Worm (Caenorhabditis elegans) whole organism, L4 larva: ENCODE results near the gene hap-1.

ENCODE experiments used
- D1046.2 ChIP-seq: fragments of 200-800 bp; sonication (Bioruptor generic); IDR thresholded peaks from 2 replicates; pipeline ENCODE4 v1.3.6; 2022; ENCODE audit warnings: missing genetic modification characterization, missing compliant biosample characterization
- F44E2.7 ChIP-seq: fragments of 200-800 bp; sonication (Bioruptor generic); IDR thresholded peaks from 2 replicates; pipeline ENCODE4 v2.1.2; 2022; ENCODE audit warnings: missing genetic modification characterization, missing compliant biosample characterization
- Y75B8A.6 ChIP-seq: fragments of 200-800 bp; sonication (Bioruptor generic); IDR thresholded peaks from 2 replicates; pipeline ENCODE4 v1.3.6; 2022; ENCODE audit warnings: missing genetic modification reagents, missing genetic modification characterization, missing compliant biosample characterization
- ZK337.2 ChIP-seq: fragments of 200-800 bp; sonication (Bioruptor generic); IDR thresholded peaks from 2 replicates; pipeline ENCODE4 v1.3.6; 2022; ENCODE audit warnings: missing genetic modification reagents, missing genetic modification characterization, missing compliant biosample characterization
- aha-1 ChIP-seq: fragments of 150-350 bp; peaks from one replicate; lab custom pipeline; 2014; ENCODE audit warnings: missing biosample characterization, missing genetic modification characterization
- aly-2 ChIP-seq: sonication (generic microtip); optimal IDR thresholded peaks from 2 replicates; lab custom pipeline; 2018; ENCODE audit warnings: missing biosample characterization, missing genetic modification characterization
- ama-1 ChIP-seq: fragments of 150-350 bp; optimal IDR thresholded peaks from 2 replicates; lab custom pipeline; 2014; ENCODE audit warnings: inconsistent platforms, mixed read lengths
- arid-1 ChIP-seq: fragments of 200-800 bp; sonication (Bioruptor generic); conservative IDR thresholded peaks from 2 replicates; pipeline ENCODE4 v1.3.6; 2022; ENCODE audit warnings: missing genetic modification reagents, missing genetic modification characterization, missing compliant biosample characterization
- ceh-28 ChIP-seq: fragments of 150-350 bp; optimal IDR thresholded peaks from 2 replicates; lab custom pipeline; 2014; ENCODE audit warnings: missing biosample characterization, missing genetic modification reagents, missing genetic modification characterization
- ceh-44 ChIP-seq: fragments of 200-800 bp; sonication (Bioruptor generic); IDR thresholded peaks from 2 replicates; pipeline ENCODE4 v1.3.6; 2022; ENCODE audit warnings: missing genetic modification reagents, missing genetic modification characterization, missing compliant biosample characterization
- ceh-62 ChIP-seq: sonication (generic microtip); optimal IDR thresholded peaks from 2 replicates; lab custom pipeline; 2017; ENCODE audit warnings: missing biosample characterization, missing genetic modification characterization
- cey-2 ChIP-seq: sonication (generic microtip); optimal IDR thresholded peaks from 3 replicates; lab custom pipeline; 2017; ENCODE audit warnings: missing genetic modification characterization, mild to moderate bottlenecking, missing compliant biosample characterization, antibody characterized with exemption, borderline replicate concordance; ENCODE audit not compliant: insufficient read depth
- ctbp-1 ChIP-seq: fragments of 200-800 bp; sonication (Bioruptor generic); IDR thresholded peaks from 2 replicates; pipeline ENCODE4 v1.3.6; 2022; ENCODE audit warnings: missing genetic modification reagents, missing genetic modification characterization, missing compliant biosample characterization
- dmd-6 ChIP-seq: fragments of 200-800 bp; sonication (Bioruptor generic); IDR thresholded peaks from 2 replicates; pipeline ENCODE4 v1.3.6; 2022; ENCODE audit warnings: missing genetic modification reagents, missing genetic modification characterization, missing compliant biosample characterization
- dmd-9 ChIP-seq: fragments of 200-800 bp; sonication (Bioruptor generic); IDR thresholded peaks from 2 replicates; pipeline ENCODE4 v1.3.6; 2022; ENCODE audit warnings: missing genetic modification reagents, missing genetic modification characterization, missing compliant biosample characterization
- dve-1 ChIP-seq: sonication (generic microtip); optimal IDR thresholded peaks from 2 replicates; lab custom pipeline; 2017; ENCODE audit warnings: antibody characterized with exemption, mild to moderate bottlenecking, missing genetic modification characterization, missing compliant biosample characterization; ENCODE audit not compliant: insufficient read depth
- fkh-10 ChIP-seq: fragments of 150-350 bp; optimal IDR thresholded peaks from 2 replicates; lab custom pipeline; 2014; ENCODE audit warnings: missing biosample characterization, missing genetic modification reagents, missing genetic modification characterization
- hif-1 ChIP-seq, 2 experiments: sonication (generic microtip); optimal IDR thresholded peaks; 2 replicates each; lab custom pipeline; 2016 to 2017; ENCODE audit warnings: missing compliant biosample characterization in 2 of 2, missing genetic modification characterization in 2 of 2, missing genetic modification reagents in 2 of 2, missing genotype in 2 of 2, mild to moderate bottlenecking in 1 of 2
- hlh-11 ChIP-seq: fragments of 200-800 bp; sonication (Bioruptor generic); optimal IDR thresholded peaks from 2 replicates; lab custom pipeline; 2018; ENCODE audit warnings: mild to moderate bottlenecking, missing genetic modification characterization, missing compliant biosample characterization
- hlh-30 ChIP-seq: sonication (generic microtip); optimal IDR thresholded peaks from 2 replicates; lab custom pipeline; 2017; ENCODE audit warnings: antibody characterized with exemption, mild to moderate bottlenecking, missing genetic modification characterization, missing compliant biosample characterization; ENCODE audit not compliant: insufficient read depth
- hmg-1.1 ChIP-seq: fragments of 200-800 bp; sonication (Bioruptor generic); IDR thresholded peaks from 2 replicates; pipeline ENCODE4 v1.3.6; 2022; ENCODE audit warnings: missing genetic modification reagents, missing genetic modification characterization, missing compliant biosample characterization
- jun-1 ChIP-seq: fragments of 150-350 bp; optimal IDR thresholded peaks from 2 replicates; lab custom pipeline; 2014; ENCODE audit warnings: missing biosample characterization, missing genetic modification reagents, missing genetic modification characterization
- lim-7 ChIP-seq: fragments of 200-800 bp; sonication (Bioruptor generic); IDR thresholded peaks from 2 replicates; pipeline ENCODE4 v1.3.6; 2022; ENCODE audit warnings: missing genetic modification characterization, missing compliant biosample characterization
- lin-38 ChIP-seq: fragments of 200-800 bp; sonication (Bioruptor generic); IDR thresholded peaks from 2 replicates; pipeline ENCODE4 v1.3.6; 2022; ENCODE audit warnings: missing genetic modification reagents, missing genetic modification characterization, missing compliant biosample characterization
- lir-3 ChIP-seq: sonication (generic microtip); optimal IDR thresholded peaks from 2 replicates; lab custom pipeline; 2016; ENCODE audit warnings: mild to moderate bottlenecking, missing genetic modification characterization, missing compliant biosample characterization
- lsy-2 ChIP-seq, 2 experiments: fragments of 150-350 bp in 1 of 2; sonication (generic microtip) in 1 of 2; optimal IDR thresholded peaks; 2 replicates each; lab custom pipeline; 2014 to 2017; ENCODE audit warnings: missing biosample characterization in 2 of 2, missing genetic modification characterization in 2 of 2
- madf-5 ChIP-seq, 2 experiments: fragments of 200-800 bp; sonication (Bioruptor generic); IDR thresholded peaks; 2 replicates each; pipeline ENCODE4 v1.3.6; 2022; ENCODE audit warnings: missing compliant biosample characterization in 2 of 2, missing genetic modification characterization in 2 of 2
- mdl-1 ChIP-seq, 2 experiments: fragments of 150-350 bp in 1 of 2; sonication (generic microtip) in 1 of 2; optimal IDR thresholded peaks; 2 replicates each; lab custom pipeline; 2014 to 2017; ENCODE audit warnings: missing biosample characterization in 2 of 2, missing genetic modification characterization in 2 of 2
- nhr-11 ChIP-seq: fragments of 150-350 bp; optimal IDR thresholded peaks from 2 replicates; lab custom pipeline; 2014; ENCODE audit warnings: missing biosample characterization, missing genetic modification characterization
- nhr-237 ChIP-seq: sonication (generic microtip); optimal IDR thresholded peaks from 2 replicates; lab custom pipeline; 2017; ENCODE audit warnings: missing biosample characterization, missing genetic modification characterization
- nhr-25 ChIP-seq: sonication (generic microtip); optimal IDR thresholded peaks from 2 replicates; lab custom pipeline; 2017; ENCODE audit warnings: missing genetic modification characterization, mild to moderate bottlenecking, missing compliant biosample characterization, antibody characterized with exemption, moderate library complexity, borderline replicate concordance; ENCODE audit not compliant: insufficient read depth
- nhr-41 ChIP-seq: fragments of 200-800 bp; sonication (Bioruptor generic); IDR thresholded peaks from 2 replicates; pipeline ENCODE4 v1.3.6; 2022; ENCODE audit warnings: missing genetic modification reagents, missing genetic modification characterization, missing compliant biosample characterization
- nhr-48 ChIP-seq: sonication (generic microtip); optimal IDR thresholded peaks from 2 replicates; lab custom pipeline; 2016; ENCODE audit warnings: mild to moderate bottlenecking, missing genetic modification characterization, missing compliant biosample characterization
- nhr-6 ChIP-seq: fragments of 150-350 bp; optimal IDR thresholded peaks from 2 replicates; lab custom pipeline; 2014; ENCODE audit warnings: missing biosample characterization, missing genetic modification characterization
- nhr-77 ChIP-seq: fragments of 150-350 bp; optimal IDR thresholded peaks from 2 replicates; lab custom pipeline; 2014; ENCODE audit warnings: missing biosample characterization, missing genetic modification characterization
- saeg-2 ChIP-seq: fragments of 200-800 bp; sonication (Bioruptor generic); IDR thresholded peaks from 2 replicates; pipeline ENCODE4 v1.3.6; 2022; ENCODE audit warnings: missing genetic modification reagents, missing genetic modification characterization, missing compliant biosample characterization
- sdz-12 ChIP-seq: fragments of 200-800 bp; sonication (Bioruptor generic); optimal IDR thresholded peaks from 2 replicates; lab custom pipeline; 2018; ENCODE audit warnings: mild to moderate bottlenecking, missing genetic modification characterization, missing compliant biosample characterization
- set-16 ChIP-seq: fragments of 200-800 bp; sonication (Bioruptor generic); IDR thresholded peaks from 2 replicates; pipeline ENCODE4 v1.3.6; 2022; ENCODE audit warnings: missing genetic modification reagents, missing genetic modification characterization, missing compliant biosample characterization
- skn-1 ChIP-seq: fragments of 150-350 bp; optimal IDR thresholded peaks from 2 replicates; lab custom pipeline; 2014; ENCODE audit warnings: missing biosample characterization, missing genetic modification characterization
- snpc-1.2 ChIP-seq: fragments of 200-800 bp; sonication (Bioruptor generic); IDR thresholded peaks from 2 replicates; pipeline ENCODE4 v1.3.6; 2022; ENCODE audit warnings: missing genetic modification reagents, missing genetic modification characterization, missing compliant biosample characterization
- tag-97 ChIP-seq: fragments of 200-800 bp; sonication (Bioruptor generic); IDR thresholded peaks from 2 replicates; pipeline ENCODE4 v1.3.6; 2022; ENCODE audit warnings: missing genetic modification characterization, missing compliant biosample characterization
- unc-130 ChIP-seq: sonication (generic microtip); optimal IDR thresholded peaks from 2 replicates; lab custom pipeline; 2016; ENCODE audit warnings: missing genetic modification reagents, missing genetic modification characterization, missing compliant biosample characterization
- unc-39 ChIP-seq: sonication (generic microtip); optimal IDR thresholded peaks from 2 replicates; lab custom pipeline; 2017; ENCODE audit warnings: missing biosample characterization, missing genetic modification characterization
- unc-62 ChIP-seq, 3 experiments: fragments of 150-350 bp in 1 of 3; sonication (generic microtip); optimal IDR thresholded peaks in 2 of 3; peaks in 1 of 3; 1 replicate in 1 of 3; 2 replicates in 2 of 3; lab custom pipeline; 2014 to 2017; ENCODE audit warnings: missing biosample characterization in 3 of 3, missing genetic modification characterization in 3 of 3, missing genetic modification reagents in 3 of 3, missing genotype in 1 of 3
- vab-7 ChIP-seq: fragments of 200-800 bp; sonication (Bioruptor generic); IDR thresholded peaks from 2 replicates; pipeline ENCODE4 v1.3.6; 2022; ENCODE audit warnings: missing genetic modification reagents, missing genetic modification characterization, missing compliant biosample characterization
- zag-1 ChIP-seq: fragments of 150-350 bp; optimal IDR thresholded peaks from 2 replicates; lab custom pipeline; 2014; ENCODE audit warnings: missing biosample characterization, missing genetic modification characterization
- zfp-2 ChIP-seq: sonication (generic microtip); optimal IDR thresholded peaks from 2 replicates; lab custom pipeline; 2016; ENCODE audit warnings: mild to moderate bottlenecking, missing genetic modification characterization, missing compliant biosample characterization
- ztf-11 ChIP-seq: fragments of 150-350 bp; optimal IDR thresholded peaks from 2 replicates; lab custom pipeline; 2014; ENCODE audit warnings: missing biosample characterization, missing genetic modification characterization

Gene hap-1

DNA sequence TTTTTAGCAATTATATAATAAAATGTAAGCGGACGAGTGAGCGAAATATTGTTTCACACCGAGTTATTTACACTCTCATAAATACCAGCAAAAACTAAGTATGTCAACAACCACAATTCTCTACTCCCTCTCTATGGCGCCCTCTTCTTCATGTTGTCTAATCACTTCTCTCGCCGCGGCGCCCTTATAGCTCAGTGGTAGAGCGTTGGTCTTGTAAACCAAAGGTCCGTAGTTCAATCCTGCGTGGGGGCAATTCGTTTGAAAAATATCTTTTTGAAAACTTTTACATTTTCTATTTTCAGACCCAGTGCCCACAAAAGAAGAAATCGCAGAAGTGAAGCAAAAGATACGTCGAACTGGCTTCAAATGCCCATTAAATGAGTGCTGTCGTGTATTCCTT, 42.0 kb downstream of the hap-1 start (continued):
- TF ChIP-seq zfp-2 (tag; lab: Kevin White, UChicago): no peak
- TF ChIP-seq hlh-30 (tag; lab: Kevin White, UChicago): peak; percentile 49
- TF ChIP-seq lir-3 (tag; lab: Kevin White, UChicago): peak; percentile 81
- TF ChIP-seq cey-2: no peak
- TF ChIP-seq set-16 (GFP tag; lab: Robert Waterston, UW): no peak
- TF ChIP-seq ztf-11 (tag; lab: Kevin White, UChicago): no peak
- no peak for TF ChIP-seq nhr-25 (tag; lab: Kevin White, UChicago)
- no peak for TF ChIP-seq mdl-1 (tag; optimal IDR thresholded peaks at IDR 0.05; lab: Kevin White, UChicago)
- peak; percentile 91 for TF ChIP-seq D1046.2
- no peak for TF ChIP-seq hlh-11 (tag; lab: Kevin White, UChicago)
- no peak for TF ChIP-seq ceh-62 (tag; lab: Kevin White, UChicago)
- no peak for TF ChIP-seq unc-62 (GFP tag; optimal IDR thresholded peaks at IDR 0.05 in 1 of 2; lab: Kevin White, UChicago)
- no peak for TF ChIP-seq unc-62 (tag; optimal IDR thresholded peaks at IDR 0.05; lab: Kevin White, UChicago)
- TF ChIP-seq lsy-2 (tag; optimal IDR thresholded peaks at IDR 0.05; lab: Kevin White, UChicago): peak in 1 of 2 experiments; percentile 72
- no peak for TF ChIP-seq zag-1 (tag; lab: Kevin White, UChicago)
- peak; percentile 99 for TF ChIP-seq lim-7 (GFP tag; lab: Robert Waterston, UW)
- no peak for TF ChIP-seq aly-2 (tag; lab: Kevin White, UChicago)

DNA sequence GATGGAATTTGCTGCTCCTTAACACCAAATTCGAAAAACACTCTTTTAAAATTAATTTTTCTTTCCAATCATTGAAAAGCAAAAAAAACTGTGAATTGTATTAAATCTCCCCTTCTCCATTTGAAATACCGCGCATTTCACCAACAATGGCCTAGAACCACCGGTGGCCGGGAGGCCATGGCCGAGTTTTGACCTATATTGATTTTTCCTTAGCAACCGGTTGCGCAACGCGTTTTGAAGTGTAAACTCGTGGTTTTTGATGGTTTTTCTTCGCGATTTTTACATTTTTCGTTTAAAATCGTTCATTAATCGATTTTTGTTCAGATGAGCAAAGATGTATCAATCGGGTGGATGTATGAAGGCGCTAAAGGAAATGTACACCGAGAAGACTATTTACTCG, 44.5 kb downstream of the hap-1 start, which contains the start of gene mog-3:
Gene mog-3 (plus strand): TSS at position 319 of the 400 bp plus-strand sequence.
- TF ChIP-seq D1046.2: no peak
- peak; percentile 89 for TF ChIP-seq unc-130 (GFP tag; lab: Kevin White, UChicago)
- TF ChIP-seq snpc-1.2 (GFP tag; lab: Robert Waterston, UW): no peak
- TF ChIP-seq sdz-12 (GFP tag; lab: Kevin White, UChicago): no peak
- 0 out of 2 replicates have a peak, but pooled peaks have one; percentile 32 for TF ChIP-seq hmg-1.1 (GFP tag; lab: Robert Waterston, UW)
- TF ChIP-seq lin-38 (GFP tag; lab: Robert Waterston, UW): peak; percentile 65
- TF ChIP-seq dve-1 (tag; lab: Kevin White, UChicago): peak; percentile 42
- peak; percentile 47 for TF ChIP-seq aha-1 (tag; lab: Kevin White, UChicago)
- no peak for TF ChIP-seq saeg-2 (GFP tag; lab: Robert Waterston, UW)
- no peak for TF ChIP-seq nhr-41 (GFP tag; lab: Robert Waterston, UW)
- TF ChIP-seq nhr-11 (tag; lab: Kevin White, UChicago): no peak
- TF ChIP-seq arid-1 (GFP tag; lab: Robert Waterston, UW): no peak
- TF ChIP-seq hif-1 (tag; optimal IDR thresholded peaks at IDR 0.05; lab: Kevin White, UChicago): peak in 1 of 2 experiments; percentile 87
- TF ChIP-seq nhr-6 (tag; lab: Kevin White, UChicago): peak; percentile 37
- TF ChIP-seq vab-7 (GFP tag; lab: Robert Waterston, UW): no peak
- no peak for TF ChIP-seq nhr-237 (tag; lab: Kevin White, UChicago)
- TF ChIP-seq dmd-6: no peak
- no peak for TF ChIP-seq nhr-48 (tag; lab: Kevin White, UChicago)
- TF ChIP-seq zag-1 (tag; lab: Kevin White, UChicago): no peak
- TF ChIP-seq madf-5 (GFP tag; IDR thresholded peaks at IDR 0.05; lab: Robert Waterston, UW): no peak
- no peak for TF ChIP-seq ceh-44
- TF ChIP-seq mdl-1 (tag; optimal IDR thresholded peaks at IDR 0.05; lab: Kevin White, UChicago): no peak
- peak; percentile 22 for TF ChIP-seq fkh-10
- TF ChIP-seq Y75B8A.6 (GFP tag; lab: Robert Waterston, UW): no peak
- TF ChIP-seq ama-1 (lab: Kevin White, UChicago): peak; percentile 65
- TF ChIP-seq tag-97 (GFP tag; lab: Robert Waterston, UW): no peak
- no peak for TF ChIP-seq skn-1 (tag; lab: Kevin White, UChicago)
- no peak for TF ChIP-seq unc-39 (tag; lab: Kevin White, UChicago)
- no peak for TF ChIP-seq ceh-62 (tag; lab: Kevin White, UChicago)
- no peak for TF ChIP-seq F44E2.7 (GFP tag; lab: Robert Waterston, UW)
- peak; percentile 62; the same call in 1 of the 2 replicates for TF ChIP-seq ZK337.2 (GFP tag; lab: Robert Waterston, UW)
- TF ChIP-seq dmd-9: 0 out of 2 replicates have a peak, but pooled peaks have one; percentile 53
- no peak for TF ChIP-seq nhr-77 (tag; lab: Kevin White, UChicago)
- no peak for TF ChIP-seq ctbp-1
- no peak for TF ChIP-seq jun-1 (tag; lab: Kevin White, UChicago)
- no peak for TF ChIP-seq nhr-25 (tag; lab: Kevin White, UChicago)
- no peak for TF ChIP-seq unc-62 (GFP tag; optimal IDR thresholded peaks at IDR 0.05 in 1 of 2; lab: Kevin White, UChicago)
- no peak for TF ChIP-seq unc-62 (tag; optimal IDR thresholded peaks at IDR 0.05; lab: Kevin White, UChicago)
- peak; percentile 20 for TF ChIP-seq ceh-28 (tag; lab: Kevin White, UChicago)
